Worm (Caenorhabditis elegans) whole organism, L1 larva: ENCODE results near the gene srw-4.

Experiments used
- C16A3.4 ChIP-seq: fragments of 150-350 bp; optimal IDR thresholded peaks from 2 replicates; lab custom pipeline; 2014; ENCODE audit warnings: missing biosample characterization, missing genetic modification characterization
- F16B12.6 ChIP-seq: fragments of 150-350 bp; optimal IDR thresholded peaks from 2 replicates; lab custom pipeline; 2014; ENCODE audit warnings: missing biosample characterization, missing genetic modification characterization
- dpl-1 ChIP-seq, 3 experiments: fragments of 150-350 bp in 2 of 3; sonication (generic microtip) in 1 of 3; optimal IDR thresholded peaks; 2 replicates each; lab custom pipeline; 2014 to 2017; ENCODE audit warnings: missing biosample characterization in 3 of 3, missing genetic modification characterization in 3 of 3, missing genetic modification reagents in 3 of 3
- fos-1 ChIP-seq: fragments of 150-350 bp; optimal IDR thresholded peaks from 2 replicates; lab custom pipeline; 2014; ENCODE audit warnings: missing biosample characterization, missing genetic modification characterization
- hlh-17 ChIP-seq: fragments of 200-800 bp; sonication (Bioruptor generic); optimal IDR thresholded peaks from 2 replicates; lab custom pipeline; 2018; ENCODE audit warnings: missing genetic modification characterization, mild to moderate bottlenecking, missing compliant biosample characterization, moderate library complexity, borderline replicate concordance
- jun-1 ChIP-seq: fragments of 150-350 bp; optimal IDR thresholded peaks from 2 replicates; lab custom pipeline; 2014; ENCODE audit warnings: missing biosample characterization, missing genetic modification reagents, missing genetic modification characterization
- lin-39 ChIP-seq: fragments of 150-350 bp; optimal IDR thresholded peaks from 2 replicates; lab custom pipeline; 2014; ENCODE audit warnings: missing biosample characterization, missing genetic modification reagents, missing genetic modification characterization
- lir-3 ChIP-seq: sonication (generic microtip); optimal IDR thresholded peaks from 2 replicates; lab custom pipeline; 2016; ENCODE audit warnings: mild to moderate bottlenecking, missing genetic modification characterization, moderate library complexity, missing compliant biosample characterization; ENCODE audit not compliant: poor library complexity
- lsy-2 ChIP-seq, 2 experiments: fragments of 150-350 bp; optimal IDR thresholded peaks; 2 replicates each; lab custom pipeline; 2014; ENCODE audit warnings: missing biosample characterization in 2 of 2, missing genetic modification characterization in 2 of 2
- skn-1 ChIP-seq: fragments of 150-350 bp; optimal IDR thresholded peaks from 2 replicates; lab custom pipeline; 2014; ENCODE audit warnings: missing biosample characterization, missing genetic modification characterization
- snpc-4 ChIP-seq: fragments of 150-350 bp; optimal IDR thresholded peaks from 2 replicates; lab custom pipeline; 2014; ENCODE audit warnings: missing biosample characterization, missing genetic modification characterization
- unc-62 ChIP-seq: fragments of 150-350 bp; optimal IDR thresholded peaks from 2 replicates; lab custom pipeline; 2014; ENCODE audit warnings: missing biosample characterization, missing genetic modification reagents, missing genetic modification characterization
- ztf-11 ChIP-seq, 2 experiments: sonication (generic microtip); optimal IDR thresholded peaks; 2 replicates each; lab custom pipeline; 2016 to 2017; ENCODE audit warnings: missing genetic modification characterization in 2 of 2, missing biosample characterization in 1 of 2, missing compliant biosample characterization in 1 of 2

DNA sequence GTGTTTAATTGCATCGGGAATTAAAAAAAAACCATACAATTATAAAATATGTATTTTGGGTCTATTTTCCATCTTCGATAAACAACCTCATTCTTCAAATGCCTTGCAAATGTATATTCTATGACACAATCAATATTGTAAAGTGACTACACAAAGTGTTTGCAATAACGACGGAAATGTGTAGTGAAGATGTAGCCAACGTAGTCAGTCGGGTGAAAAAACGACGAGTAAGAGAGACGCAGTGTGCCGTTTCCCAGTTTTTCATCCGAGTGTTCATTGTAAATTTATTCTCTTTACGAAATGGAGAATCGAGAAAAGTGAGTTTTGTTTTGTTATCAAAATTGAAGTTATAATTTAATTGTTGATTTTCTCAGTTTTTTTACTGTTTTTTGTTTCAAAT lies 3.3 kb upstream of the srw-4 start, which contains the start of gene F37B4.15:
- TF ChIP-seq lin-39 (tag; lab: Kevin White, UChicago): no peak
- TF ChIP-seq skn-1 (tag; lab: Kevin White, UChicago): no peak
- TF ChIP-seq C16A3.4 (tag; lab: Kevin White, UChicago): no peak
- no peak for TF ChIP-seq fos-1
- no peak for TF ChIP-seq lsy-2 (tag; optimal IDR thresholded peaks at IDR 0.05; lab: Kevin White, UChicago)
- no peak for TF ChIP-seq jun-1 (tag; lab: Kevin White, UChicago)
- TF ChIP-seq snpc-4 (tag; lab: Kevin White, UChicago): no peak
- no peak for TF ChIP-seq unc-62
- no peak for TF ChIP-seq dpl-1 (GFP tag; optimal IDR thresholded peaks at IDR 0.05; lab: Kevin White, UChicago)
- no peak for TF ChIP-seq hlh-17
- no peak for TF ChIP-seq lir-3 (tag; lab: Kevin White, UChicago)
- no peak for TF ChIP-seq F16B12.6 (tag; lab: Kevin White, UChicago)
- TF ChIP-seq ztf-11 (tag; optimal IDR thresholded peaks at IDR 0.05; lab: Kevin White, UChicago): no peak
